Worm (Caenorhabditis elegans): ENCODE measurements around the gene unc-70.

- TF ChIP-seq flt-1 (GFP tag; IDR thresholded peaks at IDR 0.05) (peak; percentile 60; the same call in 1 of the 2 replicates), tab-1 (GFP tag; IDR thresholded peaks at IDR 0.05) (peak; percentile 71), cog-1 (tag; optimal IDR thresholded peaks at IDR 0.05) (no peak), ztf-23 (GFP tag; IDR thresholded peaks at IDR 0.05) (no peak)
Measured at ce11 chrV:6880623-6881022, 515 bp upstream of the unc-70 start.
